Worm (Caenorhabditis elegans) whole organism, L1 larva: Measurements from ENCODE around the gene rla-2.

Experiments used
- C04F5.9 ChIP-seq: sonication (generic microtip); optimal IDR thresholded peaks from 2 replicates; lab custom pipeline; 2016; ENCODE audit warnings: missing genetic modification characterization, missing compliant biosample characterization
- C16A3.4 ChIP-seq: fragments of 150-350 bp; optimal IDR thresholded peaks from 2 replicates; lab custom pipeline; 2014; ENCODE audit warnings: missing biosample characterization, missing genetic modification characterization
- C34B4.2 ChIP-seq: sonication (generic microtip); optimal IDR thresholded peaks from 2 replicates; lab custom pipeline; 2017; ENCODE audit warnings: mild to moderate bottlenecking, missing genetic modification characterization, missing compliant biosample characterization
- aha-1 ChIP-seq: fragments of 150-350 bp; optimal IDR thresholded peaks from 2 replicates; lab custom pipeline; 2014; ENCODE audit warnings: missing biosample characterization, missing genetic modification characterization
- blmp-1 ChIP-seq: fragments of 150-350 bp; optimal IDR thresholded peaks from 2 replicates; lab custom pipeline; 2014; ENCODE audit warnings: missing biosample characterization, missing genetic modification characterization
- ceh-63 ChIP-seq: fragments of 200-800 bp; sonication (Bioruptor generic); optimal IDR thresholded peaks from 2 replicates; lab custom pipeline; 2018; ENCODE audit warnings: mild to moderate bottlenecking, missing genetic modification characterization, missing compliant biosample characterization
- ceh-82 ChIP-seq, 3 experiments: fragments of 150-350 bp in 1 of 3; sonication (generic microtip) in 2 of 3; optimal IDR thresholded peaks; 2 replicates each; lab custom pipeline; 2014 to 2017; ENCODE audit warnings: missing biosample characterization in 3 of 3, missing genetic modification characterization in 3 of 3
- dpl-1 ChIP-seq, 3 experiments: fragments of 150-350 bp in 2 of 3; sonication (generic microtip) in 1 of 3; optimal IDR thresholded peaks; 2 replicates each; lab custom pipeline; 2014 to 2017; ENCODE audit warnings: missing biosample characterization in 3 of 3, missing genetic modification characterization in 3 of 3, missing genetic modification reagents in 3 of 3
- efl-1 ChIP-seq, 4 experiments: fragments of 150-350 bp; optimal IDR thresholded peaks in 3 of 4; peaks in 1 of 4; 1 replicate in 1 of 4; 2 replicates in 3 of 4; lab custom pipeline; 2014; ENCODE audit warnings: missing biosample characterization in 2 of 4, missing genetic modification characterization in 2 of 4, missing genetic modification reagents in 2 of 4
- egl-27 ChIP-seq, 2 experiments: fragments of 150-350 bp in 1 of 2; sonication (generic microtip); optimal IDR thresholded peaks; 3 replicates each; lab custom pipeline; 2017 to 2018; ENCODE audit warnings: missing biosample characterization in 2 of 2, missing genetic modification characterization in 2 of 2, missing genetic modification reagents in 2 of 2
- elt-2 ChIP-seq: sonication (generic microtip); optimal IDR thresholded peaks from 2 replicates; lab custom pipeline; 2016; ENCODE audit warnings: missing genetic modification characterization, mild to moderate bottlenecking, inconsistent platforms, missing compliant biosample characterization, missing genetic modification reagents
- elt-3 ChIP-seq, 6 experiments: fragments of 150-350 bp in 1 of 6; sonication (generic microtip); optimal IDR thresholded peaks; 2 replicates each; lab custom pipeline; 2017 to 2018; ENCODE audit warnings: missing biosample characterization in 6 of 6, missing genetic modification characterization in 6 of 6, inconsistent platforms in 1 of 6
- fkh-4 ChIP-seq: sonication (generic microtip); optimal IDR thresholded peaks from 2 replicates; lab custom pipeline; 2016; ENCODE audit warnings: missing compliant biosample characterization, missing genetic modification characterization, borderline replicate concordance
- grh-1 ChIP-seq: fragments of 200-800 bp; sonication (Bioruptor generic); IDR thresholded peaks from 2 replicates; pipeline ENCODE4 v1.3.6; 2022; ENCODE audit warnings: missing genetic modification reagents, missing genetic modification characterization, missing compliant biosample characterization
- hlh-17 ChIP-seq: fragments of 200-800 bp; sonication (Bioruptor generic); optimal IDR thresholded peaks from 2 replicates; lab custom pipeline; 2018; ENCODE audit warnings: missing genetic modification characterization, mild to moderate bottlenecking, missing compliant biosample characterization, moderate library complexity, borderline replicate concordance
- hpl-2 ChIP-seq: fragments of 150-350 bp; optimal IDR thresholded peaks from 2 replicates; lab custom pipeline; 2014; ENCODE audit warnings: missing biosample characterization, missing genetic modification reagents, missing genetic modification characterization
- isw-1 ChIP-seq: fragments of 200-800 bp; sonication (Bioruptor generic); IDR thresholded peaks from 2 replicates; pipeline ENCODE4 v1.3.6; 2022; ENCODE audit warnings: missing genetic modification characterization, missing compliant biosample characterization
- jun-1 ChIP-seq: fragments of 150-350 bp; optimal IDR thresholded peaks from 2 replicates; lab custom pipeline; 2014; ENCODE audit warnings: missing biosample characterization, missing genetic modification reagents, missing genetic modification characterization
- lin-14 ChIP-seq: fragments of 200-800 bp; sonication (Bioruptor generic); optimal IDR thresholded peaks from 2 replicates; lab custom pipeline; 2018; ENCODE audit warnings: mild to moderate bottlenecking, missing genetic modification characterization, moderate library complexity, missing compliant biosample characterization
- lin-35 ChIP-seq, 2 experiments: fragments of 150-350 bp; optimal IDR thresholded peaks; 2 replicates each; lab custom pipeline; 2014; ENCODE audit warnings: missing biosample characterization in 2 of 2, missing genetic modification characterization in 2 of 2, missing genetic modification reagents in 2 of 2
- mef-2 ChIP-seq: fragments of 150-350 bp; optimal IDR thresholded peaks from 2 replicates; lab custom pipeline; 2014; ENCODE audit warnings: missing biosample characterization, missing genetic modification characterization
- nhr-20 ChIP-seq: sonication (generic microtip); optimal IDR thresholded peaks from 2 replicates; lab custom pipeline; 2016; ENCODE audit warnings: mild to moderate bottlenecking, missing genetic modification characterization, missing compliant biosample characterization
- nhr-237 ChIP-seq: fragments of 150-350 bp; optimal IDR thresholded peaks from 2 replicates; lab custom pipeline; 2014; ENCODE audit warnings: missing biosample characterization, missing genetic modification characterization
- nhr-28 ChIP-seq: fragments of 150-350 bp; optimal IDR thresholded peaks from 2 replicates; lab custom pipeline; 2014; ENCODE audit warnings: missing biosample characterization, missing genetic modification characterization
- nhr-47 ChIP-seq: sonication (generic microtip); optimal IDR thresholded peaks from 2 replicates; lab custom pipeline; 2016; ENCODE audit warnings: mild to moderate bottlenecking, missing genetic modification characterization, moderate library complexity, missing compliant biosample characterization
- nhr-77 ChIP-seq: fragments of 150-350 bp; optimal IDR thresholded peaks from 2 replicates; lab custom pipeline; 2014; ENCODE audit warnings: missing biosample characterization, missing genetic modification characterization
- nhr-85 ChIP-seq: sonication (generic microtip); peaks from one replicate; lab custom pipeline; 2016; ENCODE audit warnings: missing genetic modification characterization, inconsistent platforms, missing compliant biosample characterization
- nhr-90 ChIP-seq: sonication (generic microtip); optimal IDR thresholded peaks from 2 replicates; lab custom pipeline; 2016; ENCODE audit warnings: mild to moderate bottlenecking, missing genetic modification characterization, missing compliant biosample characterization; ENCODE audit not compliant: poor library complexity
- pag-3 ChIP-seq: sonication (generic microtip); optimal IDR thresholded peaks from 2 replicates; lab custom pipeline; 2017; ENCODE audit warnings: missing genetic modification characterization, mild to moderate bottlenecking, missing compliant biosample characterization, antibody characterized with exemption, borderline replicate concordance; ENCODE audit not compliant: insufficient read depth
- rnt-1 ChIP-seq: sonication (generic microtip); optimal IDR thresholded peaks from 2 replicates; lab custom pipeline; 2016; ENCODE audit warnings: mild to moderate bottlenecking, missing genetic modification characterization, moderate library complexity, missing compliant biosample characterization
- sox-4 ChIP-seq: sonication (generic microtip); optimal IDR thresholded peaks from 2 replicates; lab custom pipeline; 2016; ENCODE audit warnings: missing genetic modification characterization, missing compliant biosample characterization
- sptf-1 ChIP-seq: fragments of 150-350 bp; optimal IDR thresholded peaks from 2 replicates; lab custom pipeline; 2014; ENCODE audit warnings: missing biosample characterization, missing genetic modification characterization
- swsn-7 ChIP-seq: sonication (generic microtip); optimal IDR thresholded peaks from 2 replicates; lab custom pipeline; 2016; ENCODE audit warnings: missing genetic modification characterization, missing compliant biosample characterization
- tlp-1 ChIP-seq: fragments of 150-350 bp; optimal IDR thresholded peaks from 2 replicates; lab custom pipeline; 2014; ENCODE audit warnings: missing biosample characterization, missing genetic modification characterization
- unc-30 ChIP-seq: sonication (generic microtip); optimal IDR thresholded peaks from 2 replicates; lab custom pipeline; 2017; ENCODE audit warnings: missing biosample characterization, missing genetic modification characterization
- xbp-1 ChIP-seq: sonication (generic microtip); optimal IDR thresholded peaks from 2 replicates; lab custom pipeline; 2016; ENCODE audit warnings: missing genetic modification characterization, missing compliant biosample characterization

The rla-2 gene

ce11 chrIV:13348592-13348991, 21.5 kb downstream of the rla-2 start, which contains the start of gene W02A2.12:
TSS of gene W02A2.12 (minus strand) at chrIV:13348831.
- TF ChIP-seq egl-27 (tag; optimal IDR thresholded peaks at IDR 0.05; lab: Kevin White, UChicago) (no peak), lin-14 (GFP tag; lab: Kevin White, UChicago) (no peak), nhr-20 (tag; lab: Kevin White, UChicago) (no peak), aha-1 (tag; lab: Kevin White, UChicago) (no peak), sox-4 (tag; lab: Kevin White, UChicago) (no peak), nhr-28 (tag; lab: Kevin White, UChicago) (no peak), fkh-4 (tag; lab: Kevin White, UChicago) (no peak), sptf-1 (tag; lab: Kevin White, UChicago) (no peak), hlh-17 (GFP tag; lab: Kevin White, UChicago) (no peak), C34B4.2 (tag; lab: Kevin White, UChicago) (no peak), pag-3 (tag; lab: Kevin White, UChicago) (no peak), nhr-47 (tag; lab: Kevin White, UChicago) (no peak), C16A3.4 (tag; lab: Kevin White, UChicago) (no peak)

DNA sequence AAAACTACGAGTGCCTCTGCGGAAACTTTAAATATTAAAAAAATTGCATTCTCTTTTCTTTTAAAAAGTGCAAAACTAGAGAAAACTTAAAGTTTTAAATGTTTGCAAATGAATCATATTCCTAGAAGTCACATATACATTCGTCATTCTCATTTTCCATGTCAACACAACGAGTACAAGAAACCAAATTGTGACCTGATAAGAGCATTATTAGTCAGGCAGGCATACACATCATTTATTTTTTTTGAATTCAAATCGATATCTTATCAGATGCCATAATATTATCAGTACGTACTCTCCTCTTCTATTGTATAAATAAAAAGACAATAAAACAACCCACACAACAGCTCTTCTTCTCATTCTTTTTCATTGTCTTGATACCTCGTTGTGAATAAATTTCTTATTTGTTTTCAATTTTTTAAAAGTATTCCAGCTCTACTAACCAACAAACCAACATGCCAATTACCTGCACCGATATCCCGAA, 22.8 kb downstream of the rla-2 start, which contains the start of gene W02A2.9:
TSS of gene W02A2.9 (plus strand) at position 434 of the 484 bp plus-strand sequence.
- TF ChIP-seq ceh-82 (tag; optimal IDR thresholded peaks at IDR 0.05; lab: Kevin White, UChicago) (no peak), nhr-77 (tag; lab: Kevin White, UChicago) (no peak), xbp-1 (tag; lab: Kevin White, UChicago) (no peak), egl-27 (tag; optimal IDR thresholded peaks at IDR 0.05; lab: Kevin White, UChicago) (no peak), isw-1 (GFP tag; lab: Robert Waterston, UW) (no peak), elt-2 (peak; percentile 95), nhr-20 (tag; lab: Kevin White, UChicago) (peak; percentile 19), fkh-4 (tag; lab: Kevin White, UChicago) (no peak), grh-1 (no peak), rnt-1 (tag; lab: Kevin White, UChicago) (no peak), lin-35 (GFP tag; optimal IDR thresholded peaks at IDR 0.05; lab: Kevin White, UChicago) (peak in 1 of 2 experiments; percentile 22), C04F5.9 (tag; lab: Kevin White, UChicago) (no peak), unc-30 (no peak), pag-3 (tag; lab: Kevin White, UChicago) (no peak), hpl-2 (GFP tag; lab: Kevin White, UChicago) (no peak), nhr-90 (tag; lab: Kevin White, UChicago) (peak; percentile 6), dpl-1 (GFP tag; optimal IDR thresholded peaks at IDR 0.05; lab: Kevin White, UChicago) (no peak), jun-1 (peak; percentile 57), tlp-1 (tag; lab: Kevin White, UChicago) (peak; percentile 30), nhr-85 (tag; lab: Kevin White, UChicago) (no peak), efl-1 (optimal IDR thresholded peaks at IDR 0.05; lab: Kevin White, UChicago) (no peak), efl-1 (GFP tag; optimal IDR thresholded peaks at IDR 0.05 in 1 of 2; lab: Kevin White, UChicago) (peak in 1 of 2 experiments; percentile 56), elt-3 (tag; optimal IDR thresholded peaks at IDR 0.05; lab: Kevin White, UChicago) (no peak), nhr-237 (tag; lab: Kevin White, UChicago) (no peak), ceh-63 (no peak), swsn-7 (tag; lab: Kevin White, UChicago) (no peak), blmp-1 (no peak)
- TF ChIP-seq, all 84 proteins: peak for 7

- TF ChIP-seq mef-2 (no peak), egl-27 (tag; optimal IDR thresholded peaks at IDR 0.05; lab: Kevin White, UChicago) (no peak), elt-2 (peak; percentile 62), lin-35 (GFP tag; optimal IDR thresholded peaks at IDR 0.05; lab: Kevin White, UChicago) (peak in 1 of 2 experiments; percentile 53), jun-1 (peak; percentile 75), nhr-20 (tag; lab: Kevin White, UChicago) (peak; percentile 30)
Observed at ce11 chrIV:13346078-13346477, 24.0 kb downstream of the rla-2 start.
